Worm (Caenorhabditis elegans) whole organism, late embryonic: ENCODE data around the gene clc-32.

Experiments used
- C38D4.7 ChIP-seq: fragments of 200-800 bp; sonication (Bioruptor generic); optimal IDR thresholded peaks from 2 replicates; lab custom pipeline; 2018; ENCODE audit warnings: mild to moderate bottlenecking, missing genetic modification characterization, moderate library complexity, missing compliant biosample characterization
- F13H6.1 ChIP-seq: sonication (generic microtip); optimal IDR thresholded peaks from 2 replicates; lab custom pipeline; 2016; ENCODE audit warnings: missing genetic modification characterization, missing compliant biosample characterization
- T23F11.4 ChIP-seq: fragments of 200-800 bp; sonication (Bioruptor generic); optimal IDR thresholded peaks from 2 replicates; lab custom pipeline; 2018; ENCODE audit warnings: mild to moderate bottlenecking, missing genetic modification characterization, missing compliant biosample characterization
- ahr-1 ChIP-seq: sonication (generic microtip); optimal IDR thresholded peaks from 2 replicates; lab custom pipeline; 2016; ENCODE audit warnings: missing genetic modification characterization, missing compliant biosample characterization
- ceh-14 ChIP-seq: sonication (generic microtip); optimal IDR thresholded peaks from 2 replicates; lab custom pipeline; 2016; ENCODE audit warnings: missing genotype, missing genetic modification characterization, missing compliant biosample characterization
- ceh-18 ChIP-seq: sonication (generic microtip); optimal IDR thresholded peaks from 2 replicates; lab custom pipeline; 2016; ENCODE audit warnings: missing genetic modification characterization, missing compliant biosample characterization
- ceh-19 ChIP-seq: fragments of 200-800 bp; sonication (Bioruptor generic); optimal IDR thresholded peaks from 2 replicates; lab custom pipeline; 2018; ENCODE audit warnings: mild to moderate bottlenecking, missing genetic modification characterization, missing compliant biosample characterization
- ceh-22 ChIP-seq: sonication (generic microtip); optimal IDR thresholded peaks from 2 replicates; lab custom pipeline; 2017; ENCODE audit warnings: missing biosample characterization, missing genetic modification characterization
- ceh-30 ChIP-seq: fragments of 150-350 bp; optimal IDR thresholded peaks from 2 replicates; lab custom pipeline; 2014; ENCODE audit warnings: missing biosample characterization, missing genetic modification characterization
- ceh-48 ChIP-seq: sonication (generic microtip); optimal IDR thresholded peaks from 2 replicates; lab custom pipeline; 2016; ENCODE audit warnings: missing genetic modification characterization, inconsistent platforms, missing compliant biosample characterization
- ceh-9 ChIP-seq: sonication (generic microtip); optimal IDR thresholded peaks from 2 replicates; lab custom pipeline; 2016; ENCODE audit warnings: mild to moderate bottlenecking, missing genetic modification characterization, inconsistent platforms, missing compliant biosample characterization
- che-1 ChIP-seq: sonication (generic microtip); optimal IDR thresholded peaks from 2 replicates; lab custom pipeline; 2016; ENCODE audit warnings: mild to moderate bottlenecking, missing genetic modification characterization, missing compliant biosample characterization
- dmd-4 ChIP-seq: sonication (generic microtip); optimal IDR thresholded peaks from 2 replicates; lab custom pipeline; 2016; ENCODE audit warnings: borderline replicate concordance, missing genetic modification characterization, missing compliant biosample characterization
- eyg-1 ChIP-seq: sonication (generic microtip); optimal IDR thresholded peaks from 2 replicates; lab custom pipeline; 2016; ENCODE audit warnings: missing genotype, missing genetic modification characterization, missing compliant biosample characterization
- fkh-6 ChIP-seq: sonication (generic microtip); optimal IDR thresholded peaks from 2 replicates; lab custom pipeline; 2016; ENCODE audit warnings: missing genetic modification characterization, missing compliant biosample characterization
- hlh-13 ChIP-seq: fragments of 200-800 bp; sonication (Bioruptor generic); optimal IDR thresholded peaks from 2 replicates; lab custom pipeline; 2018; ENCODE audit warnings: mild to moderate bottlenecking, missing genetic modification characterization, missing compliant biosample characterization
- hlh-8 ChIP-seq: sonication (generic microtip); optimal IDR thresholded peaks from 2 replicates; lab custom pipeline; 2016; ENCODE audit warnings: missing genotype, missing genetic modification characterization, missing compliant biosample characterization
- lin-11 ChIP-seq: fragments of 200-800 bp; sonication (Bioruptor generic); optimal IDR thresholded peaks from 2 replicates; lab custom pipeline; 2018; ENCODE audit warnings: mild to moderate bottlenecking, missing genetic modification characterization, missing compliant biosample characterization
- nfya-1 ChIP-seq: sonication (generic microtip); optimal IDR thresholded peaks from 2 replicates; lab custom pipeline; 2017; ENCODE audit warnings: missing genetic modification characterization, mild to moderate bottlenecking, missing compliant biosample characterization, antibody characterized with exemption, moderate library complexity
- npax-4 ChIP-seq: sonication (generic microtip); optimal IDR thresholded peaks from 2 replicates; lab custom pipeline; 2016; ENCODE audit warnings: missing genetic modification characterization, missing compliant biosample characterization
- odd-2 ChIP-seq: sonication (generic microtip); optimal IDR thresholded peaks from 2 replicates; lab custom pipeline; 2017; ENCODE audit warnings: antibody characterized with exemption, mild to moderate bottlenecking, missing genetic modification characterization, missing compliant biosample characterization
- pat-9 ChIP-seq: fragments of 200-800 bp; sonication (Bioruptor generic); optimal IDR thresholded peaks from 2 replicates; lab custom pipeline; 2018; ENCODE audit warnings: mild to moderate bottlenecking, missing genetic modification characterization, moderate library complexity, missing compliant biosample characterization
- pha-2 ChIP-seq: sonication (generic microtip); optimal IDR thresholded peaks from 2 replicates; lab custom pipeline; 2017; ENCODE audit warnings: mild to moderate bottlenecking, missing genetic modification characterization, missing compliant biosample characterization
- pqm-1 ChIP-seq: sonication (generic microtip); optimal IDR thresholded peaks from 2 replicates; lab custom pipeline; 2016; ENCODE audit warnings: missing genetic modification characterization, missing compliant biosample characterization
- pros-1 ChIP-seq: fragments of 150-350 bp; optimal IDR thresholded peaks from 2 replicates; lab custom pipeline; 2014; ENCODE audit warnings: missing biosample characterization, missing genetic modification reagents, missing genetic modification characterization
- ref-2 ChIP-seq: sonication (generic microtip); optimal IDR thresholded peaks from 2 replicates; lab custom pipeline; 2016; ENCODE audit warnings: missing genetic modification characterization, missing compliant biosample characterization
- tbx-7 ChIP-seq: sonication (generic microtip); optimal IDR thresholded peaks from 2 replicates; lab custom pipeline; 2016; ENCODE audit warnings: missing genotype, missing genetic modification characterization, missing compliant biosample characterization
- ttx-3 ChIP-seq: sonication (generic microtip); optimal IDR thresholded peaks from 2 replicates; lab custom pipeline; 2016; ENCODE audit warnings: missing genetic modification reagents, missing genetic modification characterization, missing compliant biosample characterization
- unc-42 ChIP-seq: sonication (generic microtip); optimal IDR thresholded peaks from 2 replicates; lab custom pipeline; 2016; ENCODE audit warnings: missing genotype, missing genetic modification characterization, missing compliant biosample characterization
- unc-55 ChIP-seq: sonication (generic microtip); optimal IDR thresholded peaks from 2 replicates; lab custom pipeline; 2017; ENCODE audit warnings: missing biosample characterization, missing genetic modification reagents, missing genetic modification characterization
- ztf-16 ChIP-seq: sonication (generic microtip); optimal IDR thresholded peaks from 2 replicates; lab custom pipeline; 2017; ENCODE audit warnings: missing genetic modification characterization, missing compliant biosample characterization

The clc-32 gene

DNA sequence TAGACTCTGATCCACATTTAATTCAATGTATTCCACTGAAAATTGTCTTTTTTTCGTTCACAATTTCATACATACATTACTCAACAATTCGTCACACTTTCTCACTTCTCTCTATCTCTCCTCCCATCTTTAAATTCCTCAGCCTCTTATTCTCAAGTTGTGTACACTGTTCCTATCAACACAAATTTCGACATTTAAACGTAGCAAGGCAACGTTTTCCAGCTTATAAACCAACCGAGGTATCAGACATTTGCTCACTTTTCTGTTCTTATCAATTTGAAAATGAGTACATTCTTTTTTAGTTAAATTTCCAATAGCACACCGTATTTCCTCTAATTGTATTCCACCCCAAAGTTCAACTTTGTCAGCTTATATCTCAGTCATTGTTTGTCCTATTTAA is 20.0 kb downstream of the clc-32 start, which contains the start of gene skr-3:
Gene skr-3 (plus strand): TSS at position 163 of the 400 bp plus-strand sequence.
- TF ChIP-seq lin-11 (tag; lab: Kevin White, UChicago): no peak
- TF ChIP-seq pros-1 (tag; lab: Kevin White, UChicago): no peak
- no peak for TF ChIP-seq hlh-13
- TF ChIP-seq hlh-8 (tag; lab: Kevin White, UChicago): no peak
- no peak for TF ChIP-seq T23F11.4 (GFP tag; lab: Kevin White, UChicago)
- no peak for TF ChIP-seq pqm-1 (tag; lab: Kevin White, UChicago)
- no peak for TF ChIP-seq fkh-6
- TF ChIP-seq eyg-1 (tag; lab: Kevin White, UChicago): no peak
- TF ChIP-seq pha-2 (tag; lab: Kevin White, UChicago): no peak
- no peak for TF ChIP-seq ceh-19 (GFP tag; lab: Kevin White, UChicago)
- TF ChIP-seq npax-4 (tag; lab: Kevin White, UChicago): no peak

DNA sequence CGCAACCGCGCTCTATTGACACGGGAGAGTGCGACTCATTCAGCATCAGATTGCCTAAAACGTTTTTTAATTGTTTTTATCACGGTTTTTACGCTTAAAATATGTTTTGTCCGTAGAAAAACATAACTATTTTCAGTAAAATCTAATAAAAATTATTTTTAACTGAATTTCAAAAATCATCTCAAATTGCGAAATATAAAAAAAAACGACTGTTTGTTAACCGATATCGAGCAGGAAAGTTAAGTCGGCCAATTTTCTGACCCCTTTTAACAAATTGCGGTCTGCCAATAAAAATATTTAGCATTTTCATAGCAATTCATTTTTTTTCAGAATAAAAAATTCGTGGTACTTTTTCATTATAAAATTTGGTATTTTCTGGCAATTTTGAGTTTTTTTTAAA is 20.5 kb downstream of the clc-32 start:
- TF ChIP-seq che-1 (tag; lab: Kevin White, UChicago) (no peak), hlh-8 (tag; lab: Kevin White, UChicago) (no peak), C38D4.7 (GFP tag; lab: Kevin White, UChicago) (no peak), ztf-16 (no peak), hlh-13 (no peak), pros-1 (tag; lab: Kevin White, UChicago) (no peak), nfya-1 (tag; lab: Kevin White, UChicago) (no peak), ref-2 (tag; lab: Kevin White, UChicago) (no peak), dmd-4 (tag; lab: Kevin White, UChicago) (no peak)

DNA sequence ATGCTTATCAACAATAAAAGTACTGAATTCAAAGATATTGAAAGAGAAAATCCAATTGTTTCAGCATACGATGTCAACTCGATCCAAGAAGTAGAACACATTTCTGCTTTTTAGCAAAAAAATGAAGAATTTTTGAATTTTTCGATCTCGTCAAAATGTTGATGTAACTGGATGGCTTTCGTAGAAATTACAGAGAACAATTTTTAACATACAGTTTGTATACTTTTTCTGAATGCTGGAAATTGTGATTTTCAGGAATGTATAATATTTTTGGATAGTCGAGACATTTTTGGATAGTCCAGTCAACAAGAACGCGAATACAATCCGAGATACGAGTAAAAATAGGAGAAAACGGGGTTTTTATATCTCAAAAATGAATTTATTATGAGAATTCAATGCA is 22.4 kb downstream of the clc-32 start, which contains the start of gene str-103:
Gene str-103 (minus strand): TSS at position 101 of the 400 bp plus-strand sequence.
- no peak for TF ChIP-seq ref-2 (tag; lab: Kevin White, UChicago)
- no peak for TF ChIP-seq tbx-7 (tag; lab: Kevin White, UChicago)
- TF ChIP-seq ceh-14 (tag; lab: Kevin White, UChicago): no peak
- no peak for TF ChIP-seq pat-9 (tag; lab: Kevin White, UChicago)
- no peak for TF ChIP-seq odd-2 (tag; lab: Kevin White, UChicago)
- no peak for TF ChIP-seq ceh-9 (tag; lab: Kevin White, UChicago)
- no peak for TF ChIP-seq ceh-18

DNA sequence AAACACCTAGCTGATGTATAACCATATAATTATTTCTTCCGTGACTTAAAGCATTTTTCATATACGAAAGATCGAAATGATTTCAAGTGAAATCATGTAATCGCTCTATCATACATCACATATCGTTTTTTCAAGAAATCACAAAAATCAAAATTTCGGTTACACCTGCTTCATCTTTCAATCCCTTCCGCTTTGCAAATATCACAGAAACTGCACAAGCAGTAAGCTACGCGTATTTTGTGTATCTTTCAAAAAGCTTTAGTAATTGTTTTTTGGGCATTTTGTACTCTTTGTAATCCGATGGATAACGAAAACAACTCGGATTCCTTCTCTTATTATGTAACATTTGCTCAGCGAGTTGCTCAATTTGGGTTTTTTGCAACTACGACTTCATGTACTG is 25.6 kb downstream of the clc-32 start, which contains the start of gene str-25:
Gene str-25 (plus strand): TSS at position 301 of the 400 bp plus-strand sequence.
- no peak for TF ChIP-seq unc-55 (GFP tag; lab: Kevin White, UChicago)
- TF ChIP-seq hlh-8 (tag; lab: Kevin White, UChicago): no peak
- TF ChIP-seq ceh-18: no peak
- TF ChIP-seq unc-42 (tag; lab: Kevin White, UChicago): no peak
- TF ChIP-seq ahr-1: no peak
- TF ChIP-seq tbx-7 (tag; lab: Kevin White, UChicago): no peak
- TF ChIP-seq ceh-30 (tag; lab: Kevin White, UChicago): no peak
- no peak for TF ChIP-seq ref-2 (tag; lab: Kevin White, UChicago)
- no peak for TF ChIP-seq pqm-1 (tag; lab: Kevin White, UChicago)
- no peak for TF ChIP-seq F13H6.1 (tag; lab: Kevin White, UChicago)

DNA sequence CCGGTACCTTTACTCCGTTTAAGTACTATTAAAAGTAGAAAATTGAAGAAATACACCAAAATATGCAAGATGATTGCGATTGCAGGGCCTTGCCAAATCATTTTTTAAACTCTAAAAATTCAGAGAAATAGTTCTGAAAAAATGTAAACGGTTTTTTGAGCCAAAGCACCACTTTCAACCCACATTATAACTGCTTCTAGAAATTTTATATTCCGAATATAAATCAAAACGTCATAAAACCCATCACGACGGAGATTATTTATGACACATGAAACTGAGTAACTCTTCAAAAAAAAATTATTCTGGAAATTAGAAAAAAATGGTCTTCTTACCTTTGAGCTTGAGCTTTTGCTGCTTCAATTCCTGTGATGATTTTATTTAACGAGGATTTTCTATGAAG is 26.7 kb downstream of the clc-32 start, which contains the start of gene srxa-16:
Gene srxa-16 (minus strand): TSS at position 101 of the 400 bp plus-strand sequence.
- TF ChIP-seq che-1 (tag; lab: Kevin White, UChicago) (no peak), ceh-48 (tag; lab: Kevin White, UChicago) (no peak), pat-9 (tag; lab: Kevin White, UChicago) (no peak)

DNA sequence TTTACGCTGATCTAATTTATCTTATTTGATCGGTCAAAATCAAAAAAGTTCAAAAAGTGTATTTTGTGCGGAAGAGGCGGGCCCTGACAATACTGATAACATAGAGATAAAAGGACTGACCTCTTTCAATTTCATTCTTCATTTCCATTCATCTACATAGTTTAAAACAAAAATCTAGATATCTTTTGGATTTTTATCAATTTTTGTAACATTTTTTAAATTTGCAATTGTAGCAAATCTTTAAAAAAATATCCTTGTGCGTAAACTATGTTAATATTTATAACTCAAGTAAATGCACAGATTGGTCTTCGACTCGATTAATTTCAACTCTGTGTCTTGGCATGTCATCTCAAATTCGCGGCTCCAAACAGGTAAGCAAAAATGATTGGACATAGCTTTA is 37.4 kb downstream of the clc-32 start, which contains the start of gene argk-1:
Gene argk-1 (plus strand): TSS at position 301 of the 400 bp plus-strand sequence.
- TF ChIP-seq ceh-22 (tag; lab: Kevin White, UChicago) (no peak), ttx-3 (no peak)
